Fruit fly (Drosophila melanogaster): ENCODE data around the gene CG43693.

dm6 chr3L:11045009-11045408, 6.2 kb downstream of the CG43693 start:
- TF ChIP-seq Eip93F (GFP tag; optimal IDR thresholded peaks at IDR 0.05) = no peak
- TF ChIP-seq CG15336 (GFP tag; IDR thresholded peaks at IDR 0.05) = no peak
- TF ChIP-seq CG6854 (GFP tag; optimal IDR thresholded peaks at IDR 0.05) = no peak
- TF ChIP-seq ss (GFP tag; optimal IDR thresholded peaks at IDR 0.05) = no peak
- no peak for TF ChIP-seq CG11294 (GFP tag; IDR thresholded peaks at IDR 0.05)
- no peak for TF ChIP-seq Eip75B (GFP tag; optimal IDR thresholded peaks at IDR 0.05)
- no peak for TF ChIP-seq CG6808 (GFP tag; optimal IDR thresholded peaks at IDR 0.05)
- no peak for TF ChIP-seq CG4318 (GFP tag; optimal IDR thresholded peaks at IDR 0.05)
- 0 out of 3 replicates have a peak, but pooled peaks have one; percentile 12 for TF ChIP-seq CG8119 (GFP tag; IDR thresholded peaks at IDR 0.05)
- TF ChIP-seq CG6276 (GFP tag; optimal IDR thresholded peaks at IDR 0.05) = no peak
- TF ChIP-seq CG7368 (GFP tag; optimal IDR thresholded peaks at IDR 0.05) = no peak
